Worm (Caenorhabditis elegans) whole organism, L4 larva: ENCODE data around the gene F58E6.8.
A peak's percentile ranks its signal among the peaks of the same experiment; 100 is the strongest.

Source experiments
- D1046.2 ChIP-seq: fragments of 200-800 bp; sonication (Bioruptor generic); IDR thresholded peaks from 2 replicates; pipeline ENCODE4 v1.3.6; 2022; ENCODE audit warnings: missing genetic modification characterization, missing compliant biosample characterization
- F10B5.3 ChIP-seq: sonication (generic microtip); optimal IDR thresholded peaks from 2 replicates; lab custom pipeline; 2016; ENCODE audit warnings: mild to moderate bottlenecking, missing genetic modification characterization, missing compliant biosample characterization
- F37D6.2 ChIP-seq: sonication (generic microtip); optimal IDR thresholded peaks from 2 replicates; lab custom pipeline; 2016; ENCODE audit warnings: mild to moderate bottlenecking, missing genetic modification characterization, missing compliant biosample characterization
- T20F7.1 ChIP-seq: fragments of 200-800 bp; sonication (Bioruptor generic); optimal IDR thresholded peaks from 2 replicates; lab custom pipeline; 2018; ENCODE audit warnings: mild to moderate bottlenecking, missing genetic modification characterization, missing compliant biosample characterization
- T26A8.4 ChIP-seq: fragments of 200-800 bp; sonication (Bioruptor generic); IDR thresholded peaks from 2 replicates; pipeline ENCODE4 v1.3.6; 2022; ENCODE audit warnings: missing genetic modification characterization, missing compliant biosample characterization
- Y75B8A.6 ChIP-seq: fragments of 200-800 bp; sonication (Bioruptor generic); IDR thresholded peaks from 2 replicates; pipeline ENCODE4 v1.3.6; 2022; ENCODE audit warnings: missing genetic modification reagents, missing genetic modification characterization, missing compliant biosample characterization
- ZK546.5 ChIP-seq, 2 experiments: sonication (generic microtip); optimal IDR thresholded peaks; 2 replicates each; lab custom pipeline; 2017; ENCODE audit warnings: missing biosample characterization in 2 of 2, missing genetic modification characterization in 2 of 2
- aha-1 ChIP-seq: fragments of 150-350 bp; peaks from one replicate; lab custom pipeline; 2014; ENCODE audit warnings: missing biosample characterization, missing genetic modification characterization
- aly-2 ChIP-seq: sonication (generic microtip); optimal IDR thresholded peaks from 2 replicates; lab custom pipeline; 2018; ENCODE audit warnings: missing biosample characterization, missing genetic modification characterization
- attf-4 ChIP-seq: sonication (generic microtip); optimal IDR thresholded peaks from 3 replicates; lab custom pipeline; 2017; ENCODE audit warnings: missing biosample characterization, missing genetic modification characterization
- ceh-62 ChIP-seq: sonication (generic microtip); optimal IDR thresholded peaks from 2 replicates; lab custom pipeline; 2017; ENCODE audit warnings: missing biosample characterization, missing genetic modification characterization
- cey-2 ChIP-seq: sonication (generic microtip); optimal IDR thresholded peaks from 3 replicates; lab custom pipeline; 2017; ENCODE audit warnings: missing genetic modification characterization, mild to moderate bottlenecking, missing compliant biosample characterization, antibody characterized with exemption, borderline replicate concordance; ENCODE audit not compliant: insufficient read depth
- daf-12 ChIP-seq: fragments of 150-350 bp; optimal IDR thresholded peaks from 2 replicates; lab custom pipeline; 2014; ENCODE audit warnings: missing biosample characterization, missing genetic modification reagents, missing genetic modification characterization
- daf-16 ChIP-seq, 3 experiments: sonication (generic microtip); optimal IDR thresholded peaks; 2 replicates each; lab custom pipeline; 2016 to 2017; ENCODE audit warnings: missing genetic modification characterization in 3 of 3, missing genetic modification reagents in 3 of 3, mild to moderate bottlenecking in 2 of 3, missing compliant biosample characterization in 2 of 3, missing biosample characterization in 1 of 3, moderate library complexity in 1 of 3
- dmd-6 ChIP-seq: fragments of 200-800 bp; sonication (Bioruptor generic); IDR thresholded peaks from 2 replicates; pipeline ENCODE4 v1.3.6; 2022; ENCODE audit warnings: missing genetic modification reagents, missing genetic modification characterization, missing compliant biosample characterization
- dve-1 ChIP-seq: sonication (generic microtip); optimal IDR thresholded peaks from 2 replicates; lab custom pipeline; 2017; ENCODE audit warnings: antibody characterized with exemption, mild to moderate bottlenecking, missing genetic modification characterization, missing compliant biosample characterization; ENCODE audit not compliant: insufficient read depth
- hlh-11 ChIP-seq: fragments of 200-800 bp; sonication (Bioruptor generic); optimal IDR thresholded peaks from 2 replicates; lab custom pipeline; 2018; ENCODE audit warnings: mild to moderate bottlenecking, missing genetic modification characterization, missing compliant biosample characterization
- hlh-30 ChIP-seq: sonication (generic microtip); optimal IDR thresholded peaks from 2 replicates; lab custom pipeline; 2017; ENCODE audit warnings: antibody characterized with exemption, mild to moderate bottlenecking, missing genetic modification characterization, missing compliant biosample characterization; ENCODE audit not compliant: insufficient read depth
- mdl-1 ChIP-seq, 2 experiments: fragments of 150-350 bp in 1 of 2; sonication (generic microtip) in 1 of 2; optimal IDR thresholded peaks; 2 replicates each; lab custom pipeline; 2014 to 2017; ENCODE audit warnings: missing biosample characterization in 2 of 2, missing genetic modification characterization in 2 of 2
- nhr-237 ChIP-seq: sonication (generic microtip); optimal IDR thresholded peaks from 2 replicates; lab custom pipeline; 2017; ENCODE audit warnings: missing biosample characterization, missing genetic modification characterization
- nhr-28 ChIP-seq: fragments of 150-350 bp; optimal IDR thresholded peaks from 2 replicates; lab custom pipeline; 2014; ENCODE audit warnings: missing biosample characterization, missing genetic modification characterization
- nhr-48 ChIP-seq: sonication (generic microtip); optimal IDR thresholded peaks from 2 replicates; lab custom pipeline; 2016; ENCODE audit warnings: mild to moderate bottlenecking, missing genetic modification characterization, missing compliant biosample characterization
- nhr-77 ChIP-seq: fragments of 150-350 bp; optimal IDR thresholded peaks from 2 replicates; lab custom pipeline; 2014; ENCODE audit warnings: missing biosample characterization, missing genetic modification characterization
- pha-4 ChIP-seq, 2 experiments: fragments of 150-350 bp in 1 of 2; fragments of 200-800 bp in 1 of 2; sonication (Bioruptor generic) in 1 of 2; IDR thresholded peaks in 1 of 2; optimal IDR thresholded peaks in 1 of 2; 2 replicates each; pipeline versions ENCODE4 v1.3.6 to Lab custom; 2014 to 2022; ENCODE audit warnings: missing genetic modification characterization in 2 of 2, missing genetic modification reagents in 2 of 2, missing biosample characterization in 1 of 2, missing compliant biosample characterization in 1 of 2
- pqm-1 ChIP-seq: sonication (generic microtip); optimal IDR thresholded peaks from 2 replicates; lab custom pipeline; 2017; ENCODE audit warnings: missing biosample characterization, missing genetic modification characterization
- sdz-12 ChIP-seq: fragments of 200-800 bp; sonication (Bioruptor generic); optimal IDR thresholded peaks from 2 replicates; lab custom pipeline; 2018; ENCODE audit warnings: mild to moderate bottlenecking, missing genetic modification characterization, missing compliant biosample characterization
- set-16 ChIP-seq: fragments of 200-800 bp; sonication (Bioruptor generic); IDR thresholded peaks from 2 replicates; pipeline ENCODE4 v1.3.6; 2022; ENCODE audit warnings: missing genetic modification reagents, missing genetic modification characterization, missing compliant biosample characterization
- skn-1 ChIP-seq: fragments of 150-350 bp; optimal IDR thresholded peaks from 2 replicates; lab custom pipeline; 2014; ENCODE audit warnings: missing biosample characterization, missing genetic modification characterization
- unc-130 ChIP-seq: sonication (generic microtip); optimal IDR thresholded peaks from 2 replicates; lab custom pipeline; 2016; ENCODE audit warnings: missing genetic modification reagents, missing genetic modification characterization, missing compliant biosample characterization
- unc-39 ChIP-seq: sonication (generic microtip); optimal IDR thresholded peaks from 2 replicates; lab custom pipeline; 2017; ENCODE audit warnings: missing biosample characterization, missing genetic modification characterization
- zfp-2 ChIP-seq: sonication (generic microtip); optimal IDR thresholded peaks from 2 replicates; lab custom pipeline; 2016; ENCODE audit warnings: mild to moderate bottlenecking, missing genetic modification characterization, missing compliant biosample characterization

F58E6.8 gene

DNA sequence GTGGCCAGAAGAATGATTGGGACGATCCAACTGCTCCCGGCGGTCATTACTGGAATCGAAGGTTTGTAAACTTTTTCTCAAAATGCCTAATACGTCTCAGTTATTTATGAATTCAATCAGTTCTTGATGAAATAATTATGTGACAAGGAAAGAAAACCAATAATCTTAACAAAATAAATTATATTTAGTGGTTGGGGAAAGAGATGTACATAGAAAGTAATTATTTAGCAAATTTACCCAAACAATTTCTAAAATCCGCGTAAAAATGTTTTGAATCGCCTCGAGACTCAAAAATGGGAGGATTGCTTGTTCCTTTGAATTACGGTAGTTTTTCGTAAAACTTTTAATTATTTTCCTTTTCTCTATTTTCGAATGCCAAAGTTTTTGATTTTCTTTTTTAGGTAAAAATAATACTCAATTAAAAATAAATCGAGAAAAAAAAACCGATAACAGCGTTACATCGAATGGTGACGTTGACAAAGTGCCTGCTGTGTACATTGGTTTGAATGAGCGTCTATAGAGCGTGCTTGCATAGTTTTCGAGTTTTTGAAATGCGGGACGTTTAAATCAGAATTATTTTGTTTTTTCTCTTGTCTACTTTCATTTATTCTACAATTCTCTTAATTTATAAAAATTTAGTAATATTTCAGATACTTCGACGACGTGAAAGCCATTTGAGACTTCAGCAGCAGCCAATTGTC lies 26.0 kb downstream of the F58E6.8 start, which contains the start of the genes aagr-3 and drap-1 (continued):
- no peak for TF ChIP-seq cey-2
- TF ChIP-seq nhr-237: no peak

DNA sequence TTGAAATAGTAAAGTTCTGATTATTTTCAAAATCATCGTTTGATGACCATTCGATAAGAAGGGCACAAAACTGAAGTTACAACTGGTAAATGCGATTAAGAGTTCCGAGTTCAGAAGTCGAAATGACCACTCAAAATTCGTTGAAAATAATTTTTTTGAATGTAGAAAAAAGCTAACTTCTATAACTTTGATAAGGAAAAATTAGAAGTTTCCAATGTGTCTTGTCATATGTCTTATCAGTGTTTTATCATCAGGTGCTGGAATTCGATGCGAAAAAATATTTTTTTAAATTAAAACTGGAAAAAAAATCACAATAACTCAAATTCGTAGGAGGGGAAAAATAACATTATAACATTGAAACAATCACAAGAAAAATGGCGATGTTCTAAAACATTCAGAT lies 29.9 kb downstream of the F58E6.8 start:
- TF ChIP-seq pqm-1 (tag; lab: Kevin White, UChicago) (peak; percentile 65), aha-1 (tag; lab: Kevin White, UChicago) (peak; percentile 38), dve-1 (tag; lab: Kevin White, UChicago) (peak; percentile 32), nhr-28 (peak; percentile 29), ZK546.5 (tag; optimal IDR thresholded peaks at IDR 0.05; lab: Kevin White, UChicago) (no peak), daf-12 (tag; lab: Kevin White, UChicago) (no peak), dmd-6 (GFP tag; lab: Robert Waterston, UW) (peak; percentile 30; the same call in 1 of the 2 replicates), Y75B8A.6 (no peak), unc-130 (GFP tag; lab: Kevin White, UChicago) (no peak), hlh-30 (tag; lab: Kevin White, UChicago) (peak; percentile 17), daf-16 (GFP tag; optimal IDR thresholded peaks at IDR 0.05; lab: Kevin White, UChicago) (no peak), daf-16 (tag; optimal IDR thresholded peaks at IDR 0.05; lab: Kevin White, UChicago) (peak; percentile 55), hlh-11 (tag; lab: Kevin White, UChicago) (peak; percentile 44), nhr-77 (tag; lab: Kevin White, UChicago) (no peak)

DNA sequence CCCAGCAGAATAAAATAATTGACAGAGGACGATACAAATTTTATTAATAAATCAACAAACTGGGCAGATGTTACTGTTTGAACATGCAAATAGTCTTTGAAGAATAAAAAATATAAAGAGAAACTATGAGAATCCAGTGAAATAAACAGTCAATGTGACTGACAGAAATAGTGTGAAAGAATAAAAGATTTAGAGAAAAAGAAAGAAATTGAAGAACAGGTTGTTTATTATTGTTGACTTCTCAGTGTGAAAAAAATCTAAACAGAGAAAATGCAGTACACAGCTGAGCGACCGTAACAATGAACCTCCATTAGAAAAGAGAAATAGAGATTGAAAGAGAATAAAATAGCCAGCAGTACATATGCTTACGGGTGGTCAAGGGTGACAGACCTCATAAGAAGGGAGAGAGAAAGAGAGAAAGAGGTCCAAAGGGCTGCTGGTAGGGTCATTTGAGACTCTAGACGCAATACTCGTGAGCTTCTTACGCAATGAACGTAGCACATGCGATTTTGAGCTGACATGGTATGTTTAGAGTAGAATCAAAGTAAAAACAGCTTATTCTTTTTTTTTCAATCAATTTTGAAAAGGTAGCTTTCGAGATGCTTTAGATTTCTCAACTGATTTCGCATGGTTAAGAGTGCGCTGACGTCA lies 31.5 kb downstream of the F58E6.8 start, which contains the start of gene slcr-46.3:
Gene slcr-46.3 (minus strand): TSS at position 86 of the 651 bp plus-strand sequence.
- TF ChIP-seq daf-16 (GFP tag; optimal IDR thresholded peaks at IDR 0.05; lab: Kevin White, UChicago) (no peak), daf-16 (tag; optimal IDR thresholded peaks at IDR 0.05; lab: Kevin White, UChicago) (peak; percentile 18), cey-2 (no peak), mdl-1 (tag; optimal IDR thresholded peaks at IDR 0.05; lab: Kevin White, UChicago) (peak in 1 of 2 experiments; percentile 51), attf-4 (tag; lab: Kevin White, UChicago) (no peak), hlh-30 (tag; lab: Kevin White, UChicago) (peak; percentile 38), hlh-11 (tag; lab: Kevin White, UChicago) (peak; percentile 7), zfp-2 (tag; lab: Kevin White, UChicago) (no peak), skn-1 (no peak), dve-1 (tag; lab: Kevin White, UChicago) (peak; percentile 23), pha-4 (GFP tag; IDR thresholded peaks at IDR 0.05; lab: Robert Waterston, UW) (no peak), pha-4 (tag; optimal IDR thresholded peaks at IDR 0.05; lab: Kevin White, UChicago) (no peak), set-16 (GFP tag; lab: Robert Waterston, UW) (no peak)

DNA sequence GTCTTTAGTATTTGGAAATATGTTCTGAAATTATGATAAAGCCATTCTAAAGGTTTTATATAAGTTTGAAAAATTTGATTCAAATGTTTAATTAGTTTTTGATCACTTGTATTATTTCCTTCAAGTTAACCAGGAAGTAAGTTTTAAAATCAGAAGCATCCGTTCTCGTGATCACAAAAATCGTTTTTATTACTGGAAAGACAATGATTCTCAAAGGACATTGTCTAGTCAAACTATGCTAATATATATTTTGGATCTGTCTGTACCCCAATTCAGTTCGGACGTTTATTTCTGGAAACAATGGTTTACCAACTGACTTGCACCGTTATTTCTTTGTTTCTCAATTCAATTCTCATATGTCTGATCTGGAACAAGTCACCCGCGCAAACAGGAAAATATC lies 39.2 kb downstream of the F58E6.8 start, which contains the start of gene str-188:
Gene str-188 (plus strand): TSS at position 301 of the 400 bp plus-strand sequence.
- no peak for TF ChIP-seq dve-1 (tag; lab: Kevin White, UChicago)
- TF ChIP-seq sdz-12 (GFP tag; lab: Kevin White, UChicago): no peak
- no peak for TF ChIP-seq nhr-48
- TF ChIP-seq F37D6.2 (tag; lab: Kevin White, UChicago): no peak
- TF ChIP-seq F10B5.3 (tag; lab: Kevin White, UChicago): no peak
- no peak for TF ChIP-seq D1046.2 (GFP tag; lab: Robert Waterston, UW)
- TF ChIP-seq T26A8.4 (GFP tag; lab: Robert Waterston, UW): no peak
- no peak for TF ChIP-seq daf-16 (GFP tag; optimal IDR thresholded peaks at IDR 0.05; lab: Kevin White, UChicago)
- no peak for TF ChIP-seq daf-16 (tag; optimal IDR thresholded peaks at IDR 0.05; lab: Kevin White, UChicago)
- TF ChIP-seq aly-2 (tag; lab: Kevin White, UChicago): no peak

DNA sequence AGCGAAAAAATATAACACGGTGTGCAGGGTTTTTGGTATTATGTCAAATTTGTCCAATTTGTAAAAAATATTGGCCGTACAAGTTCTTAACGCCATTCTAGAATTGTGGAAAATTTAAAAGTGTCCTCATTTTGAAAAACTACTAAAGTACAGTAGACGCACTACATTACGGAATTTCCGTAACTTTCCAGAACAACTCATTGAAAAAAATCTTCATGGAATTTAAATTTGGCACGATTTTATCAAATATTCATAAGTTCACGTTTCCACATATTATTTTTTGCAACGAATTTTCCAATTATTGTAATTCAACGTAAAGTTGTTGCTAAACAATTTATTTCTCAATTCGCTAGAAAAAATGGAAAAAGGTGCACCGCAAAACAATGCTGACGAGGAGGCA lies 40.7 kb downstream of the F58E6.8 start, which contains the start of gene F40F9.3:
Gene F40F9.3 (plus strand): TSS at position 301 of the 400 bp plus-strand sequence.
- TF ChIP-seq cey-2: no peak
- no peak for TF ChIP-seq unc-39
- no peak for TF ChIP-seq T20F7.1
- TF ChIP-seq ceh-62 (tag; lab: Kevin White, UChicago): no peak
